Fruit fly (Drosophila melanogaster) whole organism, embryonic: ENCODE data around the gene Lamtor5.

Experiments
- Antp ChIP-seq: fragments of 200-800 bp; sonication (Bioruptor generic); optimal IDR thresholded peaks from 3 replicates; lab custom pipeline; 2016; ENCODE audit warnings: missing biosample characterization, missing genetic modification characterization
- CG12104 ChIP-seq: fragments of 200-800 bp; sonication (Bioruptor generic); optimal IDR thresholded peaks from 3 replicates; lab custom pipeline; 2016; ENCODE audit warnings: missing biosample characterization, missing genetic modification characterization
- CG13775 ChIP-seq: fragments of 200-800 bp; sonication (Bioruptor generic); optimal IDR thresholded peaks from 3 replicates; lab custom pipeline; 2017; ENCODE audit warnings: missing biosample characterization, mild to moderate bottlenecking, missing genetic modification characterization
- CG14710 ChIP-seq: fragments of 200-800 bp; sonication (Bioruptor generic); optimal IDR thresholded peaks from 3 replicates; lab custom pipeline; 2019; ENCODE audit warnings: missing biosample characterization, mild to moderate bottlenecking, missing genetic modification characterization, moderate library complexity
- CG15269 ChIP-seq: fragments of 200-800 bp; sonication (Bioruptor generic); optimal IDR thresholded peaks from 2 replicates; lab custom pipeline; 2018; ENCODE audit warnings: missing biosample characterization, mild to moderate bottlenecking, missing genetic modification characterization, moderate library complexity
- CG16779 ChIP-seq: fragments of 200-800 bp; sonication (Bioruptor generic); IDR thresholded peaks from 2 replicates; pipeline ENCODE4 v1.3.6; 2022; ENCODE audit warnings: missing biosample characterization, missing genetic modification characterization
- CG17912 ChIP-seq: fragments of 200-800 bp; sonication (Bioruptor generic); optimal IDR thresholded peaks from 2 replicates; lab custom pipeline; 2018; ENCODE audit warnings: missing biosample characterization, mild to moderate bottlenecking, missing genetic modification characterization
- CG18764 ChIP-seq: fragments of 200-800 bp; sonication (Bioruptor generic); optimal IDR thresholded peaks from 3 replicates; lab custom pipeline; 2016; ENCODE audit warnings: missing biosample characterization, missing genetic modification characterization
- CG2199 ChIP-seq: fragments of 200-800 bp; sonication (Bioruptor generic); IDR thresholded peaks from 3 replicates; pipeline ENCODE4 v1.3.6; 2022; ENCODE audit warnings: missing biosample characterization, missing genetic modification characterization
- CG34376 ChIP-seq: fragments of 200-800 bp; sonication (Bioruptor generic); optimal IDR thresholded peaks from 2 replicates; lab custom pipeline; 2018; ENCODE audit warnings: missing biosample characterization, mild to moderate bottlenecking, missing genetic modification characterization
- CG3847 ChIP-seq: fragments of 200-800 bp; sonication (Bioruptor generic); IDR thresholded peaks from 2 replicates; pipeline ENCODE4 v1.3.6; 2022; ENCODE audit warnings: missing biosample characterization, missing genetic modification characterization
- CG4328 ChIP-seq: fragments of 200-800 bp; sonication (Bioruptor generic); optimal IDR thresholded peaks from 3 replicates; lab custom pipeline; 2017; ENCODE audit warnings: missing biosample characterization, missing genetic modification reagents, missing genetic modification characterization
- CG6175 ChIP-seq: fragments of 200-800 bp; sonication (Bioruptor generic); IDR thresholded peaks from 3 replicates; pipeline ENCODE4 v1.3.6; 2022; ENCODE audit warnings: missing biosample characterization, missing genetic modification characterization
- CG7839 ChIP-seq: fragments of 200-800 bp; sonication (Bioruptor generic); optimal IDR thresholded peaks from 3 replicates; lab custom pipeline; 2018; ENCODE audit warnings: missing biosample characterization, mild to moderate bottlenecking, missing genetic modification characterization, moderate library complexity
- CG8359 ChIP-seq: fragments of 200-800 bp; sonication (Bioruptor generic); optimal IDR thresholded peaks from 2 replicates; lab custom pipeline; 2017; ENCODE audit warnings: missing biosample characterization, mild to moderate bottlenecking, missing genetic modification characterization, borderline replicate concordance
- CG8924 ChIP-seq: fragments of 200-800 bp; optimal IDR thresholded peaks from 3 replicates; lab custom pipeline; 2019; ENCODE audit warnings: missing biosample characterization, mild to moderate bottlenecking, missing genetic modification characterization, moderate library complexity
- CG9215 ChIP-seq: fragments of 200-800 bp; sonication (Bioruptor generic); IDR thresholded peaks from 2 replicates; pipeline ENCODE4 v1.3.6; 2022; ENCODE audit warnings: missing biosample characterization, missing genetic modification characterization
- D19A ChIP-seq: fragments of 200-800 bp; optimal IDR thresholded peaks from 3 replicates; lab custom pipeline; 2019; ENCODE audit warnings: missing biosample characterization, mild to moderate bottlenecking, missing genetic modification characterization, moderate library complexity
- HLHmδ ChIP-seq: fragments of 200-800 bp; sonication (Bioruptor generic); optimal IDR thresholded peaks from 2 replicates; lab custom pipeline; 2018; ENCODE audit warnings: missing biosample characterization, mild to moderate bottlenecking, missing genetic modification characterization, moderate library complexity
- HmgZ ChIP-seq: fragments of 200-800 bp; sonication (Bioruptor generic); optimal IDR thresholded peaks from 2 replicates; lab custom pipeline; 2018; ENCODE audit warnings: missing biosample characterization, mild to moderate bottlenecking, missing genetic modification characterization
- Mrtf ChIP-seq: fragments of 200-800 bp; sonication (Bioruptor generic); IDR thresholded peaks from 3 replicates; pipeline ENCODE4 v1.3.6; 2022; ENCODE audit warnings: missing biosample characterization, missing genetic modification characterization
- Myb ChIP-seq: fragments of 200-800 bp; sonication (Bioruptor generic); optimal IDR thresholded peaks from 2 replicates; lab custom pipeline; 2016; ENCODE audit warnings: missing biosample characterization, missing genetic modification characterization
- Nf-YB ChIP-seq: fragments of 200-800 bp; sonication (Bioruptor generic); optimal IDR thresholded peaks from 3 replicates; lab custom pipeline; 2019; ENCODE audit warnings: missing biosample characterization, mild to moderate bottlenecking, missing genetic modification characterization, moderate library complexity
- Oaz ChIP-seq: fragments of 200-800 bp; sonication (Bioruptor generic); IDR thresholded peaks from 2 replicates; pipeline ENCODE4 v1.3.6; 2022; ENCODE audit warnings: missing biosample characterization, missing genetic modification characterization
- Oli ChIP-seq: fragments of 200-800 bp; sonication (Bioruptor generic); optimal IDR thresholded peaks from 2 replicates; lab custom pipeline; 2018; ENCODE audit warnings: missing biosample characterization, mild to moderate bottlenecking, missing genetic modification characterization, moderate library complexity
- Opbp ChIP-seq: fragments of 200-800 bp; sonication (Bioruptor generic); IDR thresholded peaks from 3 replicates; pipeline ENCODE4 v1.3.6; 2022; ENCODE audit warnings: missing biosample characterization, missing genetic modification characterization; ENCODE audit not compliant: partially characterized antibody
- Poxn ChIP-seq: fragments of 200-800 bp; sonication (Bioruptor generic); IDR thresholded peaks from 2 replicates; pipeline ENCODE4 v1.3.6; 2022; ENCODE audit warnings: missing biosample characterization, missing genetic modification characterization
- Sin3A ChIP-seq: fragments of >200 bp; optimal IDR thresholded peaks from 2 replicates; lab custom pipeline; 2018
- Xrp1 ChIP-seq: fragments of 200-800 bp; sonication (Bioruptor generic); IDR thresholded peaks from 2 replicates; pipeline ENCODE4 v1.3.6; 2022; ENCODE audit warnings: missing biosample characterization, missing genetic modification characterization
- ab ChIP-seq: fragments of 200-800 bp; sonication (Bioruptor generic); optimal IDR thresholded peaks from 2 replicates; lab custom pipeline; 2016; ENCODE audit warnings: missing biosample characterization, missing genetic modification characterization
- aop ChIP-seq: fragments of 200-800 bp; sonication (Bioruptor generic); IDR thresholded peaks from 2 replicates; pipeline ENCODE4 v1.3.6; 2022; ENCODE audit warnings: missing biosample characterization, missing genetic modification characterization
- bcd ChIP-seq: fragments of 200-800 bp; sonication (Bioruptor generic); optimal IDR thresholded peaks from 2 replicates; lab custom pipeline; 2017; ENCODE audit warnings: missing biosample characterization, mild to moderate bottlenecking, missing genetic modification characterization
- bowl ChIP-seq: fragments of 200-800 bp; sonication (Bioruptor generic); IDR thresholded peaks from 2 replicates; pipeline ENCODE4 v1.3.6; 2022; ENCODE audit warnings: missing biosample characterization, missing genetic modification characterization
- croc ChIP-seq: fragments of 200-800 bp; sonication (Bioruptor generic); conservative IDR thresholded peaks from 3 replicates; pipeline ENCODE4 v1.3.6; 2022; ENCODE audit warnings: missing biosample characterization, missing genetic modification characterization
- dati ChIP-seq: fragments of 200-800 bp; sonication (Bioruptor generic); IDR thresholded peaks from 2 replicates; pipeline ENCODE4 v1.3.6; 2022; ENCODE audit warnings: missing biosample characterization, missing genetic modification characterization
- dmrt11E ChIP-seq: fragments of 200-800 bp; sonication (Bioruptor generic); optimal IDR thresholded peaks from 3 replicates; lab custom pipeline; 2018; ENCODE audit warnings: missing biosample characterization, mild to moderate bottlenecking, missing genetic modification characterization, moderate library complexity
- fd3F ChIP-seq: fragments of 200-800 bp; sonication (Bioruptor generic); optimal IDR thresholded peaks from 2 replicates; lab custom pipeline; 2018; ENCODE audit warnings: missing biosample characterization, mild to moderate bottlenecking, missing genetic modification characterization, moderate library complexity
- fru ChIP-seq: fragments of >200 bp; optimal IDR thresholded peaks from 2 replicates; lab custom pipeline; 2017
- gsb-n ChIP-seq: fragments of 200-800 bp; sonication (Bioruptor generic); optimal IDR thresholded peaks from 3 replicates; lab custom pipeline; 2018; ENCODE audit warnings: missing biosample characterization, mild to moderate bottlenecking, missing genetic modification characterization
- hkb ChIP-seq, 2 experiments: fragments of 200-800 bp in 1 of 2; fragments of >200 bp in 1 of 2; sonication (Bioruptor generic) in 1 of 2; IDR thresholded peaks in 1 of 2; optimal IDR thresholded peaks in 1 of 2; 2 replicates each; pipeline versions ENCODE4 v1.3.6 to Lab custom; 2017 to 2022; ENCODE audit warnings: missing biosample characterization in 1 of 2, missing genetic modification characterization in 1 of 2
- insv ChIP-seq, 2 experiments: fragments of 200-800 bp; sonication (Bioruptor generic); optimal IDR thresholded peaks; 3 replicates each; lab custom pipeline; 2016 to 2018; ENCODE audit warnings: missing biosample characterization in 2 of 2, missing genetic modification characterization in 2 of 2
- nau ChIP-seq: fragments of 200-800 bp; sonication (Bioruptor generic); optimal IDR thresholded peaks from 3 replicates; lab custom pipeline; 2017; ENCODE audit warnings: missing biosample characterization, mild to moderate bottlenecking, missing genetic modification characterization, missing genetic modification reagents
- nerfin-2 ChIP-seq: fragments of 200-800 bp; sonication (Bioruptor generic); IDR thresholded peaks from 2 replicates; pipeline ENCODE4 v1.3.6; 2022; ENCODE audit warnings: missing biosample characterization, missing genetic modification characterization; ENCODE audit not compliant: partially characterized antibody
- odd ChIP-seq: fragments of 200-800 bp; sonication (Bioruptor generic); optimal IDR thresholded peaks from 2 replicates; lab custom pipeline; 2017; ENCODE audit warnings: missing biosample characterization, mild to moderate bottlenecking, missing genetic modification characterization
- ro ChIP-seq: fragments of 200-800 bp; sonication (Bioruptor generic); IDR thresholded peaks from 2 replicates; pipeline ENCODE4 v1.3.6; 2022; ENCODE audit warnings: missing biosample characterization, missing genetic modification characterization
- run ChIP-seq: fragments of 200-800 bp; sonication (Bioruptor generic); optimal IDR thresholded peaks from 3 replicates; lab custom pipeline; 2018; ENCODE audit warnings: missing biosample characterization, mild to moderate bottlenecking, missing genetic modification characterization
- salm ChIP-seq: fragments of 200-800 bp; sonication (Bioruptor generic); optimal IDR thresholded peaks from 2 replicates; lab custom pipeline; 2018; ENCODE audit warnings: missing biosample characterization, mild to moderate bottlenecking, missing genetic modification characterization
- sd ChIP-seq: fragments of 200-800 bp; sonication (Bioruptor generic); optimal IDR thresholded peaks from 3 replicates; lab custom pipeline; 2018; ENCODE audit warnings: missing biosample characterization, mild to moderate bottlenecking, missing genetic modification characterization, moderate library complexity
- wek ChIP-seq: fragments of 200-800 bp; sonication (Bioruptor generic); optimal IDR thresholded peaks from 3 replicates; lab custom pipeline; 2018; ENCODE audit warnings: missing biosample characterization, mild to moderate bottlenecking, missing genetic modification characterization, moderate library complexity

The Lamtor5 gene

DNA sequence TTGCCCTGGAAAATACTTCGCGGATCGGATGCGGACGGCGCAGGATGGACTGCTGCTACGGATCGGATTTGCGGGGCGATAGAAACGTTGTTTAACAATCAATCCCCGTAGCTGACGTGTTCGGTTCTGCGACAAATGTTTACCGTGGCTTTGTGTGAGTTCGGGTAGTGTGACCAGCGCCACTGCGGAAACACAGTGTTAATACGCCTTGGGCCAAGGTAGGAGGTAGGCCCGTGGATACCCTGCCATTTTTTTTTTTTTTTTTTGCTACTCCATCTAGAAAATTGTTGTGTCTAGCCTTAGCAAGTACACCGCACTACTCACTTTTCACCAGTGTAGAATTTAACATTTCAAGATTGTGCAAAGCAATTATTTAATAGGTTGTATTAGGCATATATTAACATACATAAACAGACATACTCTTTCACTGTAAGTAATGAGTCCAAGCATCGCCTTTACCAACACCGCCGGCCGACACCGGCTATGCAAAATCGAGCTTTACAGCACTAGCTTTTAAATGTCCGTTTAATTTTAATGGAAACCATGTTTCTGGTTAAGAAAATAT lies 2.9 kb upstream of the Lamtor5 start, which contains the start of gene deltaCOP (continued):
- TF ChIP-seq CG4328 (GFP tag; lab: Kevin White, UChicago) (peak; percentile 43), bowl (GFP tag; lab: Robert Waterston, UW) (no peak; the same call in 1 of the 2 replicates), CG8924 (tag; lab: Kevin White, UChicago) (peak; percentile 75), ab (GFP tag; lab: Kevin White, UChicago) (no peak), D19A (peak; percentile 100), Myb (GFP tag; lab: Kevin White, UChicago) (peak; percentile 92), insv (GFP tag; optimal IDR thresholded peaks at IDR 0.05; lab: Kevin White, UChicago) (peak in 1 of 2 experiments; percentile 39), CG18764 (peak; percentile 82), wek (GFP tag; lab: Kevin White, UChicago) (peak; percentile 37), Poxn (GFP tag; lab: Robert Waterston, UW) (no peak), CG9215 (GFP tag; lab: Robert Waterston, UW) (peak; percentile 88), nerfin-2 (GFP tag; lab: Robert Waterston, UW) (no peak), CG16779 (GFP tag; lab: Robert Waterston, UW) (no peak), fru (no peak), bcd (GFP tag; lab: Kevin White, UChicago) (peak; percentile 83), Sin3A (peak; percentile 85), CG6175 (GFP tag; lab: Robert Waterston, UW) (peak; percentile 79), Nf-YB (GFP tag; lab: Kevin White, UChicago) (peak; percentile 50), HmgZ (tag; lab: Kevin White, UChicago) (peak; percentile 79), Opbp (GFP tag; lab: Robert Waterston, UW) (0 out of 3 replicates have a peak, but pooled peaks have one; percentile 36), salm (tag; lab: Kevin White, UChicago) (peak; percentile 32), HLHmδ (no peak), Xrp1 (peak; percentile 82), CG14710 (peak; percentile 64), Oli (tag; lab: Kevin White, UChicago) (peak; percentile 77), croc (GFP tag; lab: Robert Waterston, UW) (peak; percentile 71), CG17912 (GFP tag; lab: Kevin White, UChicago) (no peak), Antp (peak; percentile 91), CG7839 (tag; lab: Kevin White, UChicago) (peak; percentile 82), CG12104 (GFP tag; lab: Kevin White, UChicago) (peak; percentile 63), fd3F (GFP tag; lab: Kevin White, UChicago) (peak; percentile 62), dati (no peak), aop (GFP tag; lab: Robert Waterston, UW) (no peak), dmrt11E (tag; lab: Kevin White, UChicago) (peak; percentile 66), CG34376 (GFP tag; lab: Kevin White, UChicago) (peak; percentile 76), CG8359 (no peak), CG3847 (GFP tag; lab: Robert Waterston, UW) (peak; percentile 89), Mrtf (peak; percentile 69; the same call in 2 of the 3 replicates), nau (GFP tag; lab: Kevin White, UChicago) (no peak), odd (GFP tag; lab: Kevin White, UChicago) (no peak), CG2199 (GFP tag; lab: Robert Waterston, UW) (no peak), gsb-n (tag; lab: Kevin White, UChicago) (peak; percentile 61), ro (GFP tag; lab: Robert Waterston, UW) (peak; percentile 31; the same call in 1 of the 2 replicates), run (tag; lab: Kevin White, UChicago) (peak; percentile 30), CG15269 (peak; percentile 79), sd (tag; lab: Kevin White, UChicago) (no peak), hkb (optimal IDR thresholded peaks at IDR 0.05; lab: Kevin White, UChicago) (peak; percentile 66), hkb (GFP tag; IDR thresholded peaks at IDR 0.05; lab: Robert Waterston, UW) (peak; percentile 67), CG13775 (GFP tag; lab: Kevin White, UChicago) (peak; percentile 84), Oaz (GFP tag; lab: Robert Waterston, UW) (peak; percentile 62)
